Worm (Caenorhabditis elegans) whole organism, mixed stage, embryonic: ENCODE data around the gene nhr-263.

Experiments
- bed-3 ChIP-seq: fragments of 200-800 bp; sonication (Bioruptor generic); optimal IDR thresholded peaks from 3 replicates; lab custom pipeline; 2018; ENCODE audit warnings: mild to moderate bottlenecking, missing genetic modification characterization, moderate library complexity, missing compliant biosample characterization
- blmp-1 ChIP-seq: fragments of 150-350 bp; optimal IDR thresholded peaks from 2 replicates; lab custom pipeline; 2014; ENCODE audit warnings: missing biosample characterization, missing genetic modification characterization
- elt-3 ChIP-seq: fragments of 150-350 bp; optimal IDR thresholded peaks from 2 replicates; lab custom pipeline; 2014; ENCODE audit warnings: missing biosample characterization, missing genetic modification characterization
- unc-39 ChIP-seq: fragments of 150-350 bp; optimal IDR thresholded peaks from 2 replicates; lab custom pipeline; 2014; ENCODE audit warnings: missing biosample characterization, missing genetic modification characterization
- ztf-11 ChIP-seq: fragments of 150-350 bp; optimal IDR thresholded peaks from 2 replicates; lab custom pipeline; 2014; ENCODE audit warnings: missing biosample characterization, missing genetic modification characterization

DNA sequence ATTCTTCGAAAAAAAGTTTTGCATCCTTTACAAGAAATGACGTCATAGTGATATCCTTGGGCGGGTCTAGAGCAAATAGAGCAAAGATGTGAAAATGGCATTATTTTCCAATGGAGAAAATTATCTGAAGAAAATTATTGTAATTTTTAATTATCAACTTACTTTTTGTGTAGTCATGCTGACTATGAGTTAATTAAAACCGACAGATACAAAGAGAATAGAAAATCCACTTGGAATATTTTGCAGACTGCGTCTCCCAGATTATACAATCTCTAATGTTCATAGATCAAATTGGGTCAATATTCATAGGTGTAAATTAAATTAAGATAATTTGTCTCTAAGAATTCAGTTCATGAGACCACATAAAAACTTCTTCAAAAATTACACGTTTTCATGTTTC, 7.7 kb upstream of the nhr-263 start, which contains the start of gene nhr-149:
- no peak for TF ChIP-seq unc-39
- no peak for TF ChIP-seq blmp-1 (tag; lab: Kevin White, UChicago)
- TF ChIP-seq elt-3, result no peak
- no peak for TF ChIP-seq ztf-11 (tag; lab: Kevin White, UChicago)
- TF ChIP-seq bed-3 (GFP tag; lab: Kevin White, UChicago), result no peak
